Worm (Caenorhabditis elegans): ENCODE measurements around the gene mys-1.

Gene mys-1

ce11 chrV:7075646-7076045 is 8.8 kb downstream of the mys-1 start, which contains the start of gene npa-1 (continued):
- TF ChIP-seq dmd-6 (GFP tag; IDR thresholded peaks at IDR 0.05) = peak; percentile 43
- peak; percentile 60 for TF ChIP-seq pqm-1 (tag; optimal IDR thresholded peaks at IDR 0.05)
- no peak for TF ChIP-seq nhr-76 (tag; optimal IDR thresholded peaks at IDR 0.05)
- TF ChIP-seq ceh-82 (tag; optimal IDR thresholded peaks at IDR 0.05) = no peak
- peak; percentile 75 for TF ChIP-seq nhr-28 (tag; optimal IDR thresholded peaks at IDR 0.05)
- TF ChIP-seq dve-1 (tag; optimal IDR thresholded peaks at IDR 0.05; ENCODE audit: insufficient read depth) = peak; percentile 26
- no peak for TF ChIP-seq daf-16 (GFP tag; optimal IDR thresholded peaks at IDR 0.05)
- peak; percentile 51 for TF ChIP-seq daf-16 (tag; optimal IDR thresholded peaks at IDR 0.05)
- no peak for TF ChIP-seq rbr-2 (tag; optimal IDR thresholded peaks at IDR 0.05)
- TF ChIP-seq php-3 (GFP tag; IDR thresholded peaks at IDR 0.05) = no peak

- TF ChIP-seq daf-8 (GFP tag; IDR thresholded peaks at IDR 0.05) = no peak
- TF ChIP-seq dpl-1 (GFP tag; optimal IDR thresholded peaks at IDR 0.05) = no peak
- no peak for TF ChIP-seq skn-1 (tag; optimal IDR thresholded peaks at IDR 0.05)
- no peak for TF ChIP-seq ztf-11 (tag; optimal IDR thresholded peaks at IDR 0.05)
- no peak for TF ChIP-seq ceh-28 (tag; optimal IDR thresholded peaks at IDR 0.05)
- no peak for TF ChIP-seq egl-43 (GFP tag; IDR thresholded peaks at IDR 0.05)
- no peak for TF ChIP-seq ceh-62 (tag; optimal IDR thresholded peaks at IDR 0.05)
- TF ChIP-seq duxl-1 (tag; optimal IDR thresholded peaks at IDR 0.05; ENCODE audit: poor library complexity) = no peak
- no peak for TF ChIP-seq dmd-9 (GFP tag; IDR thresholded peaks at IDR 0.05)
- TF ChIP-seq php-3 (GFP tag; IDR thresholded peaks at IDR 0.05) = no peak
- no peak for TF ChIP-seq dmd-8 (GFP tag; IDR thresholded peaks at IDR 0.05)
- TF ChIP-seq dve-1 (tag; optimal IDR thresholded peaks at IDR 0.05; ENCODE audit: insufficient read depth) = no peak
- no peak for TF ChIP-seq F49E8.2 (tag; optimal IDR thresholded peaks at IDR 0.05; ENCODE audit: borderline replicate concordance)
- TF ChIP-seq tag-97 (GFP tag; IDR thresholded peaks at IDR 0.05) = no peak
Measured at ce11 chrV:7072309-7072708, 12.2 kb downstream of the mys-1 start, which contains the start of gene F27B10.1. F27B10.1 (plus strand) TSS chrV:7072609.

- TF ChIP-seq mes-2 (tag; optimal IDR thresholded peaks at IDR 0.05; ENCODE audit: poor library complexity, severe bottlenecking) = peak; percentile 9
- TF ChIP-seq nhr-102 (tag; optimal IDR thresholded peaks at IDR 0.05) = no peak
- 0 out of 2 replicates have a peak, but pooled peaks have one; percentile 11 for TF ChIP-seq snpc-1.2 (GFP tag; IDR thresholded peaks at IDR 0.05)
- TF ChIP-seq cey-2 (tag; optimal IDR thresholded peaks at IDR 0.05; ENCODE audit: borderline replicate concordance, insufficient read depth) = no peak
- TF ChIP-seq madf-5 (GFP tag; IDR thresholded peaks at IDR 0.05) = 0 out of 4 replicates have a peak, but pooled peaks of 1 of the 2 experiments have one; percentile 29
- no peak for TF ChIP-seq lin-13 (GFP tag; optimal IDR thresholded peaks at IDR 0.05)
- TF ChIP-seq hlh-30 (tag; optimal IDR thresholded peaks at IDR 0.05; ENCODE audit: insufficient read depth) = no peak
- no peak for TF ChIP-seq T26A8.4 (GFP tag; IDR thresholded peaks at IDR 0.05)
- 0 out of 2 replicates have a peak, but pooled peaks have one; percentile 30 for TF ChIP-seq egl-43 (GFP tag; IDR thresholded peaks at IDR 0.05)
- TF ChIP-seq ZK546.5 (tag; optimal IDR thresholded peaks at IDR 0.05) = no peak
- TF ChIP-seq mdt-29 (GFP tag; IDR thresholded peaks at IDR 0.05) = no peak
- no peak for TF ChIP-seq nhr-10 (tag; optimal IDR thresholded peaks at IDR 0.05)
- TF ChIP-seq nhr-48 (tag; optimal IDR thresholded peaks at IDR 0.05) = no peak
- TF ChIP-seq duxl-1 (tag; optimal IDR thresholded peaks at IDR 0.05; ENCODE audit: poor library complexity) = no peak
- TF ChIP-seq lim-7 (GFP tag; IDR thresholded peaks at IDR 0.05) = 0 out of 2 replicates have a peak, but pooled peaks have one; percentile 54
- TF ChIP-seq pqm-1 (tag; optimal IDR thresholded peaks at IDR 0.05) = no peak
- TF ChIP-seq F10B5.3 (tag; optimal IDR thresholded peaks at IDR 0.05) = no peak
- no peak for TF ChIP-seq skn-1 (tag; optimal IDR thresholded peaks at IDR 0.05)
- no peak for TF ChIP-seq hif-1 (tag; optimal IDR thresholded peaks at IDR 0.05)
- TF ChIP-seq daf-16 (GFP tag; optimal IDR thresholded peaks at IDR 0.05) = no peak
- TF ChIP-seq daf-16 (tag; optimal IDR thresholded peaks at IDR 0.05) = no peak
Measured at ce11 chrV:7069605-7070004, 14.9 kb downstream of the mys-1 start.

All from whole organism, L4 larva.